Fruit fly (Drosophila melanogaster) whole organism, embryonic: ENCODE measurements around the gene Hydr2.

ENCODE experiments used
- Aef1 ChIP-seq: fragments of 200-800 bp; sonication (Bioruptor generic); IDR thresholded peaks from 3 replicates; pipeline ENCODE4 v1.3.6; 2022; ENCODE audit warnings: missing biosample characterization, missing genetic modification characterization
- CG10209 ChIP-seq: fragments of 200-800 bp; sonication (Bioruptor generic); optimal IDR thresholded peaks from 3 replicates; lab custom pipeline; 2017; ENCODE audit warnings: missing biosample characterization, mild to moderate bottlenecking, missing genetic modification characterization, missing genetic modification reagents
- CG10565 ChIP-seq: fragments of 200-800 bp; sonication (Bioruptor generic); optimal IDR thresholded peaks from 3 replicates; lab custom pipeline; 2016; ENCODE audit warnings: missing biosample characterization, mild to moderate bottlenecking, missing genetic modification characterization
- CG11504 ChIP-seq: fragments of 200-800 bp; sonication (Bioruptor generic); optimal IDR thresholded peaks from 3 replicates; lab custom pipeline; 2019; ENCODE audit warnings: missing biosample characterization, mild to moderate bottlenecking, missing genetic modification characterization, moderate library complexity
- CG12299 ChIP-seq: fragments of 200-800 bp; sonication (Bioruptor generic); optimal IDR thresholded peaks from 2 replicates; lab custom pipeline; 2018; ENCODE audit warnings: missing biosample characterization, mild to moderate bottlenecking, missing genetic modification characterization
- CG12391 ChIP-seq: fragments of 200-800 bp; sonication (Bioruptor generic); optimal IDR thresholded peaks from 3 replicates; lab custom pipeline; 2018; ENCODE audit warnings: missing biosample characterization, mild to moderate bottlenecking, missing genetic modification characterization, moderate library complexity
- CG13624 ChIP-seq: fragments of 200-800 bp; sonication (Bioruptor generic); optimal IDR thresholded peaks from 2 replicates; lab custom pipeline; 2016; ENCODE audit warnings: missing biosample characterization, missing genetic modification characterization
- CG14710 ChIP-seq: fragments of 200-800 bp; sonication (Bioruptor generic); optimal IDR thresholded peaks from 3 replicates; lab custom pipeline; 2019; ENCODE audit warnings: missing biosample characterization, mild to moderate bottlenecking, missing genetic modification characterization, moderate library complexity
- CG15073 ChIP-seq: fragments of 200-800 bp; sonication (Bioruptor generic); optimal IDR thresholded peaks from 2 replicates; lab custom pipeline; 2016; ENCODE audit warnings: missing biosample characterization, missing genetic modification characterization
- CG1529 ChIP-seq: fragments of 200-800 bp; sonication (Bioruptor generic); optimal IDR thresholded peaks from 3 replicates; lab custom pipeline; 2018; ENCODE audit warnings: missing biosample characterization, missing genetic modification characterization
- CG1603 ChIP-seq: fragments of 200-800 bp; sonication (Bioruptor generic); optimal IDR thresholded peaks from 2 replicates; lab custom pipeline; 2019; ENCODE audit warnings: missing biosample characterization, mild to moderate bottlenecking, missing genetic modification characterization, moderate library complexity
- CG17612 ChIP-seq: fragments of 200-800 bp; sonication (Bioruptor generic); IDR thresholded peaks from 2 replicates; pipeline ENCODE4 v1.3.6; 2022; ENCODE audit warnings: missing biosample characterization, missing genetic modification characterization
- CG17802 ChIP-seq: fragments of 200-800 bp; sonication (Bioruptor generic); optimal IDR thresholded peaks from 2 replicates; lab custom pipeline; 2018; ENCODE audit warnings: missing biosample characterization, mild to moderate bottlenecking, missing genetic modification characterization, moderate library complexity
- CG1832 ChIP-seq: fragments of 200-800 bp; sonication (Bioruptor generic); optimal IDR thresholded peaks from 2 replicates; lab custom pipeline; 2017; ENCODE audit warnings: missing biosample characterization, mild to moderate bottlenecking, missing genetic modification characterization, inconsistent platforms
- CG2202 ChIP-seq: fragments of 200-800 bp; sonication (Bioruptor generic); optimal IDR thresholded peaks from 2 replicates; lab custom pipeline; 2018; ENCODE audit warnings: missing biosample characterization, mild to moderate bottlenecking, missing genetic modification characterization
- CG31441 ChIP-seq: fragments of 200-800 bp; sonication (Bioruptor generic); IDR thresholded peaks from 2 replicates; pipeline ENCODE4 v1.3.6; 2022; ENCODE audit warnings: missing biosample characterization, missing genetic modification characterization
- CG3163 ChIP-seq: fragments of 200-800 bp; sonication (Bioruptor generic); optimal IDR thresholded peaks from 3 replicates; lab custom pipeline; 2016; ENCODE audit warnings: missing biosample characterization, missing genetic modification characterization
- CG4282 ChIP-seq: fragments of 200-800 bp; sonication (Bioruptor generic); optimal IDR thresholded peaks from 2 replicates; lab custom pipeline; 2016; ENCODE audit warnings: missing biosample characterization, missing genetic modification characterization
- CG4617 ChIP-seq: fragments of 200-800 bp; sonication (Bioruptor generic); optimal IDR thresholded peaks from 3 replicates; lab custom pipeline; 2016; ENCODE audit warnings: missing biosample characterization, missing genetic modification characterization, borderline replicate concordance
- CG6254 ChIP-seq: fragments of 200-800 bp; sonication (Bioruptor generic); optimal IDR thresholded peaks from 3 replicates; lab custom pipeline; 2017; ENCODE audit warnings: mild to moderate bottlenecking, missing biosample characterization, missing genetic modification reagents, missing genetic modification characterization
- CG7928 ChIP-seq: fragments of 200-800 bp; sonication (Bioruptor generic); optimal IDR thresholded peaks from 2 replicates; lab custom pipeline; 2017; ENCODE audit warnings: missing biosample characterization, mild to moderate bottlenecking, missing genetic modification characterization
- CTCF ChIP-seq: fragments of 200-800 bp; sonication (Bioruptor generic); optimal IDR thresholded peaks from 2 replicates; lab custom pipeline; 2017; ENCODE audit warnings: missing biosample characterization, mild to moderate bottlenecking, missing genetic modification characterization, moderate library complexity
- CoRest ChIP-seq: fragments of 200-800 bp; sonication (Bioruptor generic); optimal IDR thresholded peaks from 3 replicates; lab custom pipeline; 2018; ENCODE audit warnings: missing biosample characterization, mild to moderate bottlenecking, missing genetic modification characterization, moderate library complexity
- Dad ChIP-seq: fragments of 200-800 bp; sonication (Bioruptor generic); optimal IDR thresholded peaks from 3 replicates; lab custom pipeline; 2016; ENCODE audit warnings: missing biosample characterization, missing genetic modification characterization
- Dref ChIP-seq: fragments of 200-800 bp; sonication (Bioruptor generic); IDR thresholded peaks from 2 replicates; pipeline ENCODE4 v1.3.6; 2022; ENCODE audit warnings: missing biosample characterization, missing genetic modification characterization
- Fer1 ChIP-seq: fragments of 200-800 bp; sonication (Bioruptor generic); optimal IDR thresholded peaks from 2 replicates; lab custom pipeline; 2017; ENCODE audit warnings: missing biosample characterization, mild to moderate bottlenecking, missing genetic modification characterization
- HLH4C ChIP-seq: fragments of 200-800 bp; sonication (Bioruptor generic); IDR thresholded peaks from 3 replicates; pipeline ENCODE4 v1.3.6; 2022; ENCODE audit warnings: missing biosample characterization, missing genetic modification characterization; ENCODE audit not compliant: partially characterized antibody
- Kr ChIP-seq: fragments of 200-800 bp; sonication (Bioruptor generic); optimal IDR thresholded peaks from 2 replicates; lab custom pipeline; 2017; ENCODE audit warnings: missing biosample characterization, mild to moderate bottlenecking, missing genetic modification characterization
- MBD-R2 ChIP-seq: fragments of 200-800 bp; sonication (Bioruptor generic); IDR thresholded peaks from 2 replicates; pipeline ENCODE4 v1.3.6; 2022; ENCODE audit warnings: missing biosample characterization, missing genetic modification characterization
- NC2β ChIP-seq: fragments of 200-800 bp; sonication (Bioruptor generic); optimal IDR thresholded peaks from 2 replicates; lab custom pipeline; 2016; ENCODE audit warnings: missing biosample characterization, missing genetic modification characterization
- Nf-YC ChIP-seq: fragments of 200-800 bp; optimal IDR thresholded peaks from 3 replicates; lab custom pipeline; 2019; ENCODE audit warnings: missing biosample characterization, mild to moderate bottlenecking, missing genetic modification characterization, moderate library complexity
- Rx ChIP-seq: fragments of 200-800 bp; sonication (Bioruptor generic); IDR thresholded peaks from 2 replicates; pipeline ENCODE4 v1.3.6; 2022; ENCODE audit warnings: missing biosample characterization, missing genetic modification characterization
- Sox102F ChIP-seq: fragments of 200-800 bp; sonication (Bioruptor generic); optimal IDR thresholded peaks from 2 replicates; lab custom pipeline; 2018; ENCODE audit warnings: missing biosample characterization, mild to moderate bottlenecking, missing genetic modification characterization, moderate library complexity
- crol ChIP-seq: fragments of 200-800 bp; sonication (Bioruptor generic); IDR thresholded peaks from 2 replicates; pipeline ENCODE4 v1.3.6; 2022; ENCODE audit warnings: missing biosample characterization, missing genetic modification characterization
- dan ChIP-seq: fragments of 200-800 bp; sonication (Bioruptor generic); IDR thresholded peaks from 2 replicates; pipeline ENCODE4 v1.3.6; 2022; ENCODE audit warnings: missing biosample characterization, missing genetic modification characterization
- esg ChIP-seq: fragments of 200-800 bp; sonication (Bioruptor generic); conservative IDR thresholded peaks from 2 replicates; pipeline ENCODE4 v1.3.6; 2022; ENCODE audit warnings: missing biosample characterization, missing genetic modification characterization
- ewg ChIP-seq: fragments of 200-800 bp; sonication (Bioruptor generic); optimal IDR thresholded peaks from 3 replicates; lab custom pipeline; 2017; ENCODE audit warnings: mild to moderate bottlenecking, missing biosample characterization, missing genetic modification reagents, missing genetic modification characterization
- her ChIP-seq: fragments of 200-800 bp; sonication (Bioruptor generic); optimal IDR thresholded peaks from 2 replicates; lab custom pipeline; 2016; ENCODE audit warnings: missing biosample characterization, missing genetic modification characterization
- kni ChIP-seq: fragments of 200-800 bp; sonication (Bioruptor generic); optimal IDR thresholded peaks from 3 replicates; lab custom pipeline; 2017; ENCODE audit warnings: mild to moderate bottlenecking, missing biosample characterization, missing genetic modification reagents, missing genetic modification characterization
- nerfin-1 ChIP-seq: fragments of 200-800 bp; sonication (Bioruptor generic); optimal IDR thresholded peaks from 3 replicates; lab custom pipeline; 2019; ENCODE audit warnings: missing biosample characterization, mild to moderate bottlenecking, missing genetic modification characterization, moderate library complexity
- onecut ChIP-seq: fragments of 200-800 bp; sonication (Bioruptor generic); IDR thresholded peaks from 2 replicates; pipeline ENCODE4 v1.3.6; 2022; ENCODE audit warnings: missing biosample characterization, missing genetic modification characterization
- pros ChIP-seq: fragments of 200-800 bp; sonication (Bioruptor generic); optimal IDR thresholded peaks from 3 replicates; lab custom pipeline; 2019; ENCODE audit warnings: missing biosample characterization, mild to moderate bottlenecking, missing genetic modification characterization, moderate library complexity
- ro ChIP-seq: fragments of 200-800 bp; sonication (Bioruptor generic); IDR thresholded peaks from 2 replicates; pipeline ENCODE4 v1.3.6; 2022; ENCODE audit warnings: missing biosample characterization, missing genetic modification characterization
- sens ChIP-seq: fragments of 200-800 bp; sonication (Bioruptor generic); peaks from one replicate; lab custom pipeline; 2016; ENCODE audit warnings: missing biosample characterization, missing genetic modification characterization
- sim ChIP-seq: fragments of 200-800 bp; sonication (Bioruptor generic); IDR thresholded peaks from 2 replicates; pipeline ENCODE4 v1.3.6; 2022; ENCODE audit warnings: missing biosample characterization, missing genetic modification characterization
- sima ChIP-seq: fragments of 200-800 bp; sonication (Bioruptor generic); optimal IDR thresholded peaks from 2 replicates; lab custom pipeline; 2016; ENCODE audit warnings: missing biosample characterization, missing genetic modification characterization
- tna ChIP-seq: fragments of 200-800 bp; sonication (Bioruptor generic); IDR thresholded peaks from 2 replicates; pipeline ENCODE4 v1.3.6; 2022; ENCODE audit warnings: missing biosample characterization, missing genetic modification characterization; ENCODE audit not compliant: partially characterized antibody

Hydr2 gene

dm6 chr2L:3130417-3130816, 33.0 kb upstream of the Hydr2 start:
- TF ChIP-seq CG15073 (GFP tag; lab: Kevin White, UChicago), result no peak
- peak; percentile 94 for TF ChIP-seq nerfin-1

dm6 chr2L:3131641-3132040, 31.8 kb upstream of the Hydr2 start:
- peak; percentile 27 for TF ChIP-seq CG11504 (tag; lab: Kevin White, UChicago)
- TF ChIP-seq Nf-YC (tag; lab: Kevin White, UChicago), result no peak
- TF ChIP-seq CTCF, result peak; percentile 39
- peak; percentile 32; the same call in 1 of the 2 replicates for TF ChIP-seq sim (GFP tag; lab: Robert Waterston, UW)

dm6 chr2L:3143908-3144307, 19.5 kb upstream of the Hydr2 start:
- TF ChIP-seq Dad (GFP tag; lab: Kevin White, UChicago), result no peak
- TF ChIP-seq CG10209 (GFP tag; lab: Kevin White, UChicago), result no peak
- TF ChIP-seq CG15073 (GFP tag; lab: Kevin White, UChicago), result no peak
- TF ChIP-seq CG4617 (GFP tag; lab: Kevin White, UChicago), result no peak
- TF ChIP-seq onecut, result peak; percentile 53
- no peak for TF ChIP-seq CG2202 (tag; lab: Kevin White, UChicago)
- no peak for TF ChIP-seq ewg (GFP tag; lab: Kevin White, UChicago)
- TF ChIP-seq crol (GFP tag; lab: Robert Waterston, UW), result peak; percentile 6; the same call in 1 of the 2 replicates
- TF ChIP-seq CG14710 (tag; lab: Kevin White, UChicago), result no peak
- TF ChIP-seq CG13624 (GFP tag; lab: Kevin White, UChicago), result no peak

dm6 chr2L:3144709-3145108, 18.7 kb upstream of the Hydr2 start, which contains the start of gene toc:
Gene toc (minus strand): TSS chr2L:3144786.
- TF ChIP-seq kni (GFP tag; lab: Kevin White, UChicago) (no peak), Fer1 (peak; percentile 13), CG1832 (GFP tag; lab: Kevin White, UChicago) (no peak), MBD-R2 (peak; percentile 68), HLH4C (GFP tag; lab: Robert Waterston, UW) (peak; percentile 89), her (peak; percentile 14), CG1603 (tag; lab: Kevin White, UChicago) (peak; percentile 73), Aef1 (GFP tag; lab: Robert Waterston, UW) (no peak), Rx (GFP tag; lab: Robert Waterston, UW) (no peak), esg (GFP tag; lab: Robert Waterston, UW) (no peak), NC2β (GFP tag; lab: Kevin White, UChicago) (no peak), Sox102F (no peak), sim (GFP tag; lab: Robert Waterston, UW) (no peak), CG4282 (GFP tag; lab: Kevin White, UChicago) (no peak), CG17802 (tag; lab: Kevin White, UChicago) (no peak), Kr (no peak), sens (peak; percentile 72), CoRest (tag; lab: Kevin White, UChicago) (peak; percentile 43), dan (GFP tag; lab: Robert Waterston, UW) (no peak), tna (GFP tag; lab: Robert Waterston, UW) (peak; percentile 86), CG1529 (GFP tag; lab: Kevin White, UChicago) (no peak), Dref (GFP tag; lab: Robert Waterston, UW) (peak; percentile 91), CG7928 (GFP tag; lab: Kevin White, UChicago) (no peak), CG31441 (no peak), ro (no peak), sima (GFP tag; lab: Kevin White, UChicago) (no peak), CG10565 (GFP tag; lab: Kevin White, UChicago) (no peak), CG12391 (peak; percentile 21), CG6254 (GFP tag; lab: Kevin White, UChicago) (no peak), CG12299 (tag; lab: Kevin White, UChicago) (no peak), CG17612 (GFP tag; lab: Robert Waterston, UW) (no peak), pros (GFP tag; lab: Kevin White, UChicago) (no peak), CG3163 (GFP tag; lab: Kevin White, UChicago) (peak; percentile 75)
